Worm (Caenorhabditis elegans) whole organism, early embryonic: ENCODE measurements around the gene agt-2.

ENCODE experiments used
- B0310.2 ChIP-seq: sonication (generic microtip); optimal IDR thresholded peaks from 2 replicates; lab custom pipeline; 2016; ENCODE audit warnings: mild to moderate bottlenecking, missing genetic modification characterization, missing compliant biosample characterization
- F13C5.2 ChIP-seq: sonication (generic microtip); optimal IDR thresholded peaks from 2 replicates; lab custom pipeline; 2017; ENCODE audit warnings: mild to moderate bottlenecking, missing genetic modification characterization, inconsistent platforms, missing compliant biosample characterization
- ama-1 ChIP-seq: fragments of 150-350 bp; optimal IDR thresholded peaks from 2 replicates; lab custom pipeline; 2014
- ceh-13 ChIP-seq: fragments of 200-800 bp; sonication (Bioruptor generic); optimal IDR thresholded peaks from 2 replicates; lab custom pipeline; 2018; ENCODE audit warnings: mild to moderate bottlenecking, missing genetic modification characterization, missing compliant biosample characterization
- ets-7 ChIP-seq: sonication (generic microtip); optimal IDR thresholded peaks from 2 replicates; lab custom pipeline; 2016; ENCODE audit warnings: missing genotype, missing genetic modification characterization, missing compliant biosample characterization
- flt-1 ChIP-seq: fragments of 200-800 bp; sonication (Bioruptor generic); IDR thresholded peaks from 2 replicates; pipeline ENCODE4 v1.3.6; 2022; ENCODE audit warnings: missing genetic modification characterization, missing compliant biosample characterization
- hnd-1 ChIP-seq: sonication (generic microtip); optimal IDR thresholded peaks from 2 replicates; lab custom pipeline; 2016; ENCODE audit warnings: missing genetic modification characterization, missing compliant biosample characterization
- pes-1 ChIP-seq: fragments of 200-800 bp; sonication (Bioruptor generic); IDR thresholded peaks from 2 replicates; pipeline ENCODE4 v1.3.6; 2022; ENCODE audit warnings: missing genetic modification reagents, missing genetic modification characterization, missing compliant biosample characterization
- scrt-1 ChIP-seq: fragments of 200-800 bp; sonication (Bioruptor generic); IDR thresholded peaks from 2 replicates; pipeline ENCODE4 v1.3.6; 2022; ENCODE audit warnings: missing genetic modification characterization, missing compliant biosample characterization
- tbx-37 ChIP-seq: fragments of 200-800 bp; sonication (Bioruptor generic); conservative IDR thresholded peaks from 2 replicates; pipeline ENCODE4 v1.3.6; 2022; ENCODE audit warnings: missing genetic modification reagents, missing genetic modification characterization, missing compliant biosample characterization
- tra-4 ChIP-seq: sonication (generic microtip); optimal IDR thresholded peaks from 2 replicates; lab custom pipeline; 2017; ENCODE audit warnings: missing genetic modification characterization, missing compliant biosample characterization

DNA sequence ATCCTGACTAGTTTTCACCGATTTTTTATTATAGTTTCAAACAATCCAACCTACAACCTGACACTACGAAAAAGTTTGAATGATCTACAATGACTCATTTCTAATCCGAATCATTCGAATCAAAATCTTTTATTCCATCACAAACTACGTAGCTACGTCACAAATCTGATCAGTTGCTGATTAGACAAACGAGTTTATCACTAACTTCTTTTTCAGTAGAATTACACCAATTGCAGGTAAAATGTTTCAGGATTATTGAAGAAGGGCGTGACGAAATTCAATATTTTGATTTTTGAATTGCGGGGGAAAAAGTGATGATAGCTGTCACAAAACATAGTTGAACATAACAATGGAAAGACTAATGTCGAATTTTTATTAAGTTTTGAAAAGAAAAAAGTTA lies 32.1 kb downstream of the agt-2 start:
- TF ChIP-seq ceh-13 (GFP tag; lab: Kevin White, UChicago) (no peak), B0310.2 (no peak), ama-1 (lab: Kevin White, UChicago) (no peak), flt-1 (no peak), pes-1 (GFP tag; lab: Robert Waterston, UW) (no peak), scrt-1 (no peak), hnd-1 (no peak), F13C5.2 (tag; lab: Kevin White, UChicago) (no peak), tra-4 (tag; lab: Kevin White, UChicago) (no peak), ets-7 (tag; lab: Kevin White, UChicago) (no peak), tbx-37 (GFP tag; lab: Robert Waterston, UW) (no peak)
